Worm (Caenorhabditis elegans) whole organism, dauer: ENCODE measurements around the gene ZK1010.12.

ENCODE experiments used
- unc-62 ChIP-seq: sonication (generic microtip); optimal IDR thresholded peaks from 2 replicates; lab custom pipeline; 2017; ENCODE audit warnings: missing biosample characterization, missing genetic modification reagents, missing genetic modification characterization

The ZK1010.12 gene

DNA sequence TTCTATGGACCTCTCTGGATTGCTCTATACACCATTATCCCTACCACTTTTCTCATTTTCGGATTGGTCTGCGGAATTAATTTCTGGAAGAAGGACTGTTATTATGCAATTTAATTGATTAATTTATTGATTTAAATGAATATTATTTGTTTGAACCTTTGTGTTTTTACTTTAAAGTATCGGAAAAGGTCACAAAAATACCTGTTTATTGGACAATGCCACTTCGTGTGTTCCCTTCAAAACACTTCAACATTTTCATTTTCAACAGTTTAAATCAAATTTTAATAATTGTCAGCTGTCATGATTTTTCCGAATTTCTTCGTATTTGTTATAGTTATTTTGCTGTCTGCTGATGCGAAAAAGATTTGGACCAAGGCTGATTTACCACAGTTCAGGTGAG, at the start of gene ZK1010.12:
Gene ZK1010.12, plus strand, starts transcription at position 301 of the 400 bp plus-strand sequence.
- no peak for TF ChIP-seq unc-62 (GFP tag; lab: Kevin White, UChicago)

DNA sequence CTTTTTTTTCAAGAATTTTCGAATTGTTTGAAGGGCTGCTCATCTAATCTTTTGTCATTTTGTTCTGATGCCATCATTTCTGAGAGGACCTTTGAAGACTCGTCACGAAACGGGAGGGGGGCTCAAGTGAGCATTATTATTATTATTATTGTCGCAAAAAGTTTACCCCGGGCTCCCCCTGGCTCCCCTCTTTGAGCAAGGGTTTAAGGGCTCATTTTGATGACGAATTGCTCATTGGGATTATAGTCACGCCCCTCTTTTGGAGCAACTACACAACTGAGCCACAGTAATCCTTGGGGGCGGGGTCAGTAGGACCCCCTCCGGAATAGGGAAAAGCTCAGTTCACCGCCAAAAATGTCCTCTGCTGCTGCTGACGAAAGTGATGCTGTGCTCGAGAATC, 48.8 kb upstream of the ZK1010.12 start, which contains the start of gene unc-25:
Gene unc-25, plus strand, starts transcription at position 345 of the 400 bp plus-strand sequence.
- no peak for TF ChIP-seq unc-62 (GFP tag; lab: Kevin White, UChicago)

DNA sequence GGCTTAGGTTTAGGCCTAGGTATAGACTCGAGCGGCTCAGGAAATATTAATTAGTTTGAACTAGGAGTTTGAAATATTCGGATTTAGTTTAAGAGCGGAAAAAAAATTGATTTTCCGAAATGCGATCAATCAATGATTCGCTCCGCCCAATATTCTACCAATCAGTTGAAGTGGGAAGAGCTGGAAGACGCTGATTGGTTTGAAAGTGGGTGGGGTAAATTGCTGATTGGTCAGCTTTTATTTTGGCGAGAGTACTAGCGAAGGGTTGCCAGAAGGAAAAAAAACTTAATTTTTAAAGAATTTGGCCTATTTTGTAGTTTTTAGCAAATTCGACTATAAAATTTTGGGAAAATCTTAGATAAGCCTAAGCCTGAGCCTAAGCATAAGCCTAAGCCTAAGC, 47.0 kb upstream of the ZK1010.12 start:
- no peak for TF ChIP-seq unc-62 (GFP tag; lab: Kevin White, UChicago)

DNA sequence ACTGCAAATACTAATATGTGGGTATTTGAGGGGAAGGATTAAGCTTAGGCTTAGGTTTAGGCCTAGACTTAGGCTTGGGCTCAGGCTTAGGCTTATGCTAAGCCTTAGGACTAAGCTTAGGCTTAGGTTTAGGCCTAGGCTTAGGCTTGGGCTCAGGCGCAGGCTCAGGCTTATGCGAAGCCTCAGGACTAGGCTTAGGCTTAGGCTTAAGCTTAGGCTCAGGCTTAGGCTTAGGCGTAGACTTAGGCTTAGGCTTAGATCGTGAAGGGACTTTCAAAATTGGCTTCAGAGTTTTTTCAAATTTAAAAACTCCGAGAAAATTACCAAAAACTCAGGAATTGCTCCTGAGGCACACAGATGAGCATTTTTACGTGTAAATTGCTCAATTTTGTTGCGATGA, 46.0 kb upstream of the ZK1010.12 start:
- TF ChIP-seq unc-62 (GFP tag; lab: Kevin White, UChicago): no peak

DNA sequence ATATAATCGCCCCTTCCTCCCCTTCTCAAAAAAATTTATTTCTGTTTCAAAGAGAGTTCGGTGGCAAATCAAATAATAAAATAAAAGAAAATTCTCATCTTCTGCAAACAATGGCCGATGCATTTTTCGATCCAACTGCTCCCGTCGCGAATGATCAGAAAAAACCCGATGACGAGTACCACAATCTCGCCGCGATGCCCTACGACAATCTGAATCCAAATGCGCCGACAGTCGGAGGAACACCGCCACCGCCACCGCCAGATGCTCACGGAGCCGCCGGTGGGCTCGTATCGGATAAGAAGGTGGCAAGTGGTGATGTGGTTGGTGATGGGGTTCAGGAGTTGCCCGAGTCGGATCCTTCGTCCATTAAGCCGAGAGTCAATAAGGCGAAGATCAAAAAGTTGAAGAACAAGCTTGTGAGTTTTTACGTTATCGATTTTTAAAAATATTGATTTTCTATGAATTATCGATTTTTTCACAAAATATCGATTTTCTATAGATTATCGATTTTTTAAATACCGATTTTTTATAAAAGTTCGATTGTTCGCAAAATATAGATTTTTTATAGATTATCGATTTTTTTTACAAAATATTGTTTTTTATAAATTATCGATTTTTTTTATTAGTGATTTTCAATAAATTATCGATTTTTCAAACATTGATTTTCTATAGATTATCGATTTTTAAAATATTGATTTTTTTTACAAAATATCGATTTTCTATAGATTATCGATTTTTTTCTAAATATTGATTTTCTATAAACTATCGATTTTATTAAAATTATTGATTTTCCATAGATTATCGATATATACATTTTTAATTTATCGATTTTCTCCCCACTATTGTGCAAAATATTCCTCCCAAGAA, 39.5 kb upstream of the ZK1010.12 start, which contains the start of gene Y39E4A.1:
Gene Y39E4A.1, plus strand, starts transcription at position 51 of the 867 bp plus-strand sequence.
- no peak for TF ChIP-seq unc-62 (GFP tag; lab: Kevin White, UChicago)

DNA sequence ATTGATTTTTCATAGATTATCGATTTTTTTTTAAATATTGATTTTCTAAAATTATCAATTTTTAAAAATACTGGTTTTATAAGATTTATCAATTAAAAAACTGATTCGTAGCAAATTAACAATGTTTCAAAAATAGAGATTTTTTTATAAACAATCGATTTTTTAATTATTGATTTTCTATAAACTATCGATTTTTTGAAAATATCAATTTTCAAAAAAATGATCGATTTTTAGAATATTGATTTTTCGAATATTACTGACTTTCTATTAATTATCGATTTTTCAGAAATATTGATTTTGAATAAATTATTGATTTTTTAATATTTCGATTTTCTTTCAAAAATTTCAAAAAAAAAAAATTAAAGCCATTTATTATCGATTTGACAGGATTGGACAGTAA, 38.5 kb upstream of the ZK1010.12 start:
- TF ChIP-seq unc-62 (GFP tag; lab: Kevin White, UChicago): no peak

DNA sequence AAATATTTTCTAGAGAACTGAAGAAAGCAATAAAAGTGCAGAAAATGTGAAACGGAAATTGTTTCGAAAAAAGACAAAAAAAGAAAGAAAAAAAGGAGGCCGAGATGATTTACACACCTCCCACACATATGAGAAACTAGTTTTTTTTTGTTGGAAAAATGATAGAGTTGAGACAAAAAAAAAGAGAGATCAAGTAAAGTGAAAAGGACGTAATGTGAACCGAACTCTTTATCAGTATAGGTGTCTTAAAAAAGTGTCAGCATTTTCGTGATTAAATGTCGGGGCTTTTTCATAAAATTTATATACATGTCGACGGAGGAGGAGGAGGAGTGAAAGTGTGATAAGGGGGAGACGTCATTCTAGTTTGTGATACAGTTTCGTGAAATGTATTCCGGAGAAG, 31.8 kb upstream of the ZK1010.12 start:
- TF ChIP-seq unc-62 (GFP tag; lab: Kevin White, UChicago): no peak

DNA sequence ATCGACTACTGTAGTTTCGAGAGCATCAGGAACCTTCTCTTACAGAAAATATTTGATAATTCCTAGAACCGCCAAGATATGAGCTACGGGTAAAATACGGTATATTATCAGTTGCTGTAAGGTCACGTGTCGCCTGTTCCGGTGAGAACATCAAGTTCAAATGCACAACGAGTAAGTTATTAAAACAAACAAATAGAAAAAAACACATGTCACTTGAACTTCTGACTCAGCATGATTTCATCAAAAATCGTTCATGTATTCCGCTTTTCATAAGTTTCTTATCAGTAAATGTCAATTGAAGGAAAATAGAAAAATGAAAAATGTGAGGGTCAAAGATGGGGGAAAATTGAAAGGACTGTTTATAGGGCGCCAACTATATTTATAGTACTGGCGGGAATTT, 30.4 kb upstream of the ZK1010.12 start:
- TF ChIP-seq unc-62 (GFP tag; lab: Kevin White, UChicago): no peak

DNA sequence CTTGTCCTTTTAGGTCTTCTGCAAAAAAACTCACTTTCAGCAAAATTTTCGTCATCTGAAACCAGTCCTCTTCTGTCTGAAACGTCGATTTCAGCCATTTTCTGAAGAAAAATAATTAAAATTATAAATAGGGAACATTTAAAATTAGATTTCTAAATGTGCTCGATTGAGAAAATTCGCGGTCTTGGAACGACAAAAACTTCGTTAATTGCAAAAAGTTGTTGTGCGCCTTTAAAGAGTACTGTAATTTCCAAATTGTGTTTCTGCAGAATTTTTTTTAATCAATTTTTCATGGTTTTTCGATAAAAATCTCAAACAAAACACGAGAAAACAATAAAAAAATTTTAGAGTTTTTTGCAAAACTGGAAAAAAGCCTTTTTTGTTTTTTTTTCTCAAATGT, 24.2 kb upstream of the ZK1010.12 start, which contains the start of gene ttm-1:
Gene ttm-1, minus strand, starts transcription at position 101 of the 400 bp plus-strand sequence.
- TF ChIP-seq unc-62 (GFP tag; lab: Kevin White, UChicago): no peak

DNA sequence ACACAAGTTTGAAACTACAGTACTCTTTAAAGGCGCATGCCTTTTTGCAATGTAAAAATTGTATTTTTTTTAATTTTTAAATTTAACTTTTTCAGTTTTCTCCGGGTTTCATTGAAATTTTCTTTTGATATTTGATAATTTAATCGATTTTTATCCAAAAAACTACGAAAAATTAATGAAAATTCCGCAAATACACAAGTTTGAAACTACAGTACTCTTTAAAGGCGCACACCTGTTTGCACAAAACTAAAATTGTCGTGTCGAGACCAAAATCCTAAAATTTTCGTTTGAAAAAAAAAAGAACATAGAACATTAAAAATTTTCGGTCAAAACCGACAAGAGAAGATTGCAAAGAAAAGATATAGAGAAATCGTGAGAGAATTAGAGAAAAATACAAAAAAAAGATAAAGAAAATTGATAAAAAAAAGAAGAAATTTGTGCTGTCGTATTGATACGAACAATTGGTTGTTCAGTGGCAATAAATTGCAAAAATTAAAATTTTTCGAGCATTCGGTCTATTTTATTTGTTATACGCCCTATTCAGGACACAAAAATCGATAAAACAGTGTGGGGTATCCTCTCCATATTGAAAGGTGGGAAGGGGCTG, 23.6 kb upstream of the ZK1010.12 start:
- TF ChIP-seq unc-62 (GFP tag; lab: Kevin White, UChicago): no peak

DNA sequence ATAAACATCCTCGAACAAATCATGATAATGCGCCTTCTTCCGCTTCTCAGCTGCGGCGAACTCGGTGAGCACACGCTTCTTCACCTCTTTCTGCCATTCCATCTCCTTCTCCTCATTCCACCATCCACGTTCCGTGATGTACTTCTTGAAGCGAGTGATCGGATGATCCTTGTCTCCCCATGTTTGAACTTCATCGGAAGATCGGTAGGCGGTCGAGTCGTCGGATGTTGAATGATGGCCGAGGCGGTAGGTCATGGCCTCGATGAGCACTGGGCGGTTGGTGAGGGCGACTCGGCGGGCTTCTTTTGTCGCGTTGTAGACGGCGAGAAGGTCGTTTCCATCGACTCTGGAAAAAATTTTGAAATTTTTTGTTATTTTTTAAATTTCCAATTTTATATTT, 22.8 kb upstream of the ZK1010.12 start:
- TF ChIP-seq unc-62 (GFP tag; lab: Kevin White, UChicago): no peak

DNA sequence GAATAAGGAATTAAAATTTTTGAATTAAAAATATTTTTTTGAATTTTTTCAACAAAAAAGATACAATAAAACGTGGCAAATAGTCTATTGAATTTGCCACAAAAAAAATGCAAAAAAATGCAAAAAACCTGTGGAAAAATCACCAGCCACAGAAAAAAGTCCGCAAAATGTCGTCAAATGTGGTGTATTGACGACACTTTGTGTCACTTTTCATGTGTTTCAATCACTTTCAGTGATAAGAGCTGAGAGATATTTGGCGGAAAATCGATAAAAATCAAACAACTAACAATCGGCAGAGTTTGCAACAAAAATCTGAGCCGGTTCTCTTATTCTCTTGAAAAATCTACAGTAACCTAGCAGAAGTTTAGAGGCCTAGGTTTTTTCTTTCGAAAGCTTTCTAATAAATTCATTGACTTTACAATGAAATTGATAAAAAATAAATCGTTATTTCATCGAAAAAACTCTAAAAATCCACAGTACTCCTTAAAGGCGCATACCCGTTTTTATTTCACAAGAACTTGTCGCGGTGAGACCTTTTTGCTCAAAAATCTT, 19.2 kb upstream of the ZK1010.12 start:
- no peak for TF ChIP-seq unc-62 (GFP tag; lab: Kevin White, UChicago)

DNA sequence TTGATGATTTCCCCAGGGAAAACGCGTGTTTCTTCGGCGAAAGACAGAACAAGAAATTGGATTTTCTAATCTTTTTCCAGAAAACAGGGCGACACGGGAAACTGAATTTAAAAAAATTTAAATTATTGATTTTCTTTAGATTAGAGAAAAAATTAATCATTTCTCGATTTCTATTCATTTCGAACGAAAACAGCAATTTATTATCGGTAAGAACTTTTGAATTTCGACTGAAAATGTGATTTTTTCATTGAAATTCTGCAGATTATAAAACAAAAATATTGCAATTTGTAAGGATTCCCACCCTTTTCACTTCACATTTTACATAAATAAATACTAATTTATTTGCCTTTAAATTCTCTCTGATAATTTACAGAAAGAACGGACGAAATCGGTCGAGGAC, 18.7 kb upstream of the ZK1010.12 start, which contains the start of gene bckd-1A:
Gene bckd-1A, minus strand, starts transcription at position 101 of the 400 bp plus-strand sequence.
- TF ChIP-seq unc-62 (GFP tag; lab: Kevin White, UChicago): no peak

DNA sequence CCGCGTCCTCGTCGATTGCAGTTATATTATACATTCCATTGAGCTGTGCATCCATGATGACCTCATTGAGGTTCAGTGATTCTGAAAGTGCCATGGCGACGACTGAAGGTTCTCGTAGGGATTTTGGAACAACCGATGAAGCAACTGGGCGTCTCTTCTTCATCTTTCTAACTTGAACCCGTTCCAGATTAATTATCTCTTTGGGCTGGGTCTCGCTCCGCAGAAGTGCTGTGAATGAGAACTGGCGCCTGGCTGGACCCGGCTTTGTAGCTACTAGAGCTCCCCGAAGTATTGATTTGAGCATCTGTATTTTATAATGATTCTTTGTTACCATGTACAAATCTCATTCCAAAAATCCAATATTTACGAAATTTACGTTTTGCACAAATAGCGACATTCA, 13.5 kb upstream of the ZK1010.12 start, which contains the start of gene ZK1010.2:
Gene ZK1010.2, minus strand, starts transcription at position 304 of the 400 bp plus-strand sequence.
- TF ChIP-seq unc-62 (GFP tag; lab: Kevin White, UChicago): no peak

DNA sequence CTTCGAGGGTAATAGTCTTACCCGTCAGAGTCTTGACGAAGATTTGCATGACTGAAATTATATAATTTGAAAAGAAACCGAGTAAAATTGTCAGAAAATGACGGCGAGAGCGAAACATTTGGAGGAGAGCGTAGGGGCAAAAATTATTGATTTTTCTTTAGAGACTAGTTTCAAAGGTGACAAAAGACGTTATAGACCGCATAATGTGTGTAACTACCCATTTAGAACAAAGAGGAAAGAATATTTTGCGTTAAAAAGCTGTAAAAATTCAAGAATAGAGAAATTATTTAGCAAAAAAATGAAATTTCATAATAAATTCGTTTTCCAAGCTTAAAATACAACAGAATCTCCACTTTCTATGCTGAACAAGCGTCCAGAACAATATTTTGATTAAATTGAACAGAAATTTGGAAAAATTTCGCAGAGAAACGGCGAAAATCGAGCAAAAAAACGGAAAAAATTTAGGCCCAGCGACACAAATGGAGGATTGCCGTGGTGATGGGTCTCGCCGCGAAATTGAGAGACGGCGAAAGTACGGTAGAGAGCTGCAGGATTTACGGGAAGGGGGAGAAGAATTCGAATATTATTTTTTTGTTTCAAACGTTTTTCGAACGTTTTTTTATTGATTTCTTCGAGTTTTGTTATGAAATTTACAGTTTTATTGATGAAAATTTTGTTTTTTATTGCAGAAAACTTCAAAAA, 12.5 kb upstream of the ZK1010.12 start, which contains the start of the genes ubq-2 and frg-1:
Gene ubq-2, minus strand, starts transcription at position 51 of the 702 bp plus-strand sequence.
Gene frg-1, plus strand, starts transcription at position 690 of the 702 bp plus-strand sequence.
- no peak for TF ChIP-seq unc-62 (GFP tag; lab: Kevin White, UChicago)
